Fruit fly (Drosophila melanogaster) whole organism, wandering third instar larva: ENCODE data around the gene Mst84Da.

Experiments used
- Abd-B ChIP-seq: fragments of >200 bp; optimal IDR thresholded peaks from 2 replicates; lab custom pipeline; 2017; ENCODE audit warnings: missing biosample characterization, missing genetic modification characterization
- CrebA ChIP-seq: fragments of 200-800 bp; sonication (Bioruptor generic); optimal IDR thresholded peaks from 2 replicates; lab custom pipeline; 2016; ENCODE audit warnings: missing biosample characterization, mild to moderate bottlenecking, missing genetic modification characterization, borderline replicate concordance
- Dfd ChIP-seq: fragments of >200 bp; optimal IDR thresholded peaks from 2 replicates; lab custom pipeline; 2017; ENCODE audit warnings: missing biosample characterization, missing genetic modification characterization
- Hr78 ChIP-seq: fragments of >200 bp; optimal IDR thresholded peaks from 2 replicates; lab custom pipeline; 2017; ENCODE audit warnings: missing biosample characterization, missing genetic modification characterization
- Jra ChIP-seq: sonication (Bioruptor generic); optimal IDR thresholded peaks from 2 replicates; lab custom pipeline; 2016; ENCODE audit warnings: missing biosample characterization, missing genetic modification characterization
- br ChIP-seq: fragments of 200-800 bp; sonication (Bioruptor generic); optimal IDR thresholded peaks from 2 replicates; lab custom pipeline; 2016; ENCODE audit warnings: missing biosample characterization, missing genetic modification characterization
- dl ChIP-seq, 2 experiments: fragments of 175-275, 200-275 bp in 1 of 2; fragments of 200-275 bp in 1 of 2; sonication (Bioruptor generic); optimal IDR thresholded peaks; lab custom pipeline; 2018; ENCODE audit warnings: mild to moderate bottlenecking in 2 of 2, missing biosample characterization in 2 of 2, missing genetic modification characterization in 2 of 2, moderate library complexity in 2 of 2; ENCODE audit not compliant: partially characterized antibody in 2 of 2, insufficient read depth in 1 of 2
- foxo ChIP-seq, 2 experiments: fragments of 200-800 bp; sonication (Bioruptor generic); optimal IDR thresholded peaks; 2 replicates in 1 of 2; 3 replicates in 1 of 2; lab custom pipeline; 2016 to 2017; ENCODE audit warnings: missing biosample characterization in 2 of 2, missing genetic modification characterization in 2 of 2
- fru ChIP-seq: fragments of 200-800 bp; sonication (Bioruptor generic); optimal IDR thresholded peaks from 3 replicates; lab custom pipeline; 2016; ENCODE audit warnings: missing biosample characterization, mild to moderate bottlenecking, missing genetic modification characterization
- h ChIP-seq: fragments of 200-800 bp; sonication (Bioruptor generic); optimal IDR thresholded peaks from 3 replicates; lab custom pipeline; 2016; ENCODE audit warnings: missing biosample characterization, mild to moderate bottlenecking, missing genetic modification characterization
- pan ChIP-seq: fragments of >200 bp; optimal IDR thresholded peaks from 2 replicates; lab custom pipeline; 2017
- sage ChIP-seq: fragments of 200-800 bp; sonication (Bioruptor generic); optimal IDR thresholded peaks from 2 replicates; lab custom pipeline; 2016; ENCODE audit warnings: missing biosample characterization, mild to moderate bottlenecking, missing genetic modification characterization
- usp ChIP-seq: fragments of >200 bp; optimal IDR thresholded peaks from 2 replicates; lab custom pipeline; 2017; ENCODE audit warnings: missing biosample characterization, missing genetic modification characterization

DNA sequence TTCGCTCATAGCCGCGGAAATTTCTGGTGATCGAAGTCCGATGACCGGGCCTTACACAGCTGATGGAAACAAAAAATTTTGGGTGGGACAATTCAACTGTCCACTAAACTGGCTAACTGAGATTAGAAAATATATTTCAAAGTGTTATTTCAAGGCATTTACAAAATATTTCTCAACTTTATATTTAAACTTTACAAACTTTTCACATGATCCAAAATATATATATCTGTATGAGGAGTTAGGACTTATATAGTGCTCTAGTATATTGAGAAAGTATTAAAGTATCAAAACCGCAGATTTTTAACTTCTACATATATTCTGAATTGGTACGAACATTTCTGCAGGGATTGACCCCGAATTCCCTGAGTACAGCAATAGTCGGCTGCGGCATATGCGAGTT is 3.6 kb upstream of the Mst84Da start, which contains the start of gene CG17944:
- TF ChIP-seq Jra (GFP tag; lab: Kevin White, UChicago) (no peak), usp (no peak), Abd-B (GFP tag; lab: Kevin White, UChicago) (no peak), sage (GFP tag; lab: Kevin White, UChicago) (no peak), fru (GFP tag; lab: Kevin White, UChicago) (no peak), br (no peak), pan (lab: Kevin White, UChicago) (no peak), foxo (GFP tag; optimal IDR thresholded peaks at IDR 0.05; lab: Kevin White, UChicago) (no peak), Hr78 (GFP tag; lab: Kevin White, UChicago) (no peak), CrebA (GFP tag; lab: Kevin White, UChicago) (no peak), h (GFP tag; lab: Kevin White, UChicago) (no peak), Dfd (no peak), dl (GFP tag; optimal IDR thresholded peaks at IDR 0.05; lab: Kevin White, UChicago; ENCODE audit: insufficient read depth in 1 of 2, partially characterized antibody in 2 of 2) (no peak)
